Worm (Caenorhabditis elegans): ENCODE results near the gene tps-1.

tps-1 gene

DNA sequence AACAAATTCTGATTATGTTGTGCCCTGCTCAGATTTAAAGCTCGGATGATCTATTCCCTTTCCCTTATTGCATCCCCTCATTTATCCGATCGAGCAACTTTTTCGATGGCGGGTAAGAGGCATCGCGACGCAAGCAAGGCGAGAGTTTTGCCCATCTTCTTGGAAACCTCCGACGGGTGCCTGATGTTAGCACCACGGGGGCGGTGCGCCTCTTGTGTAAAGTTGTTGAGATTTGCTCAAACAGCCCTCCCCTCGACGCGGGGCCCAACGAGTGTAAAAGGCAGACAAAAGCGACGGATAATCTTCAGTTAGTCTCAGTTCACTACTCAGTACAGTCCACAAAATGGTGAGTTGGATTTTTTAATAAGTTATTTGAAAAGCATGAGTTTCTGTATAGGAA lies 15.4 kb downstream of the tps-1 start, which contains the start of gene mlc-1:
Gene mlc-1 (plus strand): TSS at position 324 of the 400 bp plus-strand sequence.
- no peak for TF ChIP-seq pqm-1 (tag; optimal IDR thresholded peaks at IDR 0.05)
- no peak for TF ChIP-seq aha-1 (tag; optimal IDR thresholded peaks at IDR 0.05)
- TF ChIP-seq tbx-2 (tag; optimal IDR thresholded peaks at IDR 0.05): peak; percentile 19
- peak; percentile 60 for TF ChIP-seq lin-14 (GFP tag; optimal IDR thresholded peaks at IDR 0.05)
- TF ChIP-seq xbp-1 (tag; optimal IDR thresholded peaks at IDR 0.05): no peak
- no peak for TF ChIP-seq elt-2 (tag; optimal IDR thresholded peaks at IDR 0.05)
- no peak for TF ChIP-seq mdl-1 (tag; optimal IDR thresholded peaks at IDR 0.05)
- TF ChIP-seq unc-130 (tag; optimal IDR thresholded peaks at IDR 0.05): no peak
- TF ChIP-seq nhr-47 (tag; optimal IDR thresholded peaks at IDR 0.05): peak; percentile 39
- peak; percentile 48 for TF ChIP-seq nhr-19 (GFP tag; conservative IDR thresholded peaks at IDR 0.05)
- TF ChIP-seq hpl-2 (GFP tag; optimal IDR thresholded peaks at IDR 0.05): no peak
- no peak for TF ChIP-seq isw-1 (GFP tag; IDR thresholded peaks at IDR 0.05)
- TF ChIP-seq nhr-77 (tag; optimal IDR thresholded peaks at IDR 0.05): peak; percentile 35
- no peak for TF ChIP-seq nhr-84 (tag; optimal IDR thresholded peaks at IDR 0.05)
- TF ChIP-seq dpl-1 (GFP tag; optimal IDR thresholded peaks at IDR 0.05): no peak
- TF ChIP-seq vab-15 (tag; optimal IDR thresholded peaks at IDR 0.05): no peak
- peak in 1 of 2 experiments; percentile 5 for TF ChIP-seq lsy-2 (tag; optimal IDR thresholded peaks at IDR 0.05)
- no peak for TF ChIP-seq unc-98 (GFP tag; IDR thresholded peaks at IDR 0.05)
- no peak for TF ChIP-seq zag-1 (tag; optimal IDR thresholded peaks at IDR 0.05)
- no peak for TF ChIP-seq mep-1 (tag; optimal IDR thresholded peaks at IDR 0.05)
- peak; percentile 65 for TF ChIP-seq dsc-1 (tag; optimal IDR thresholded peaks at IDR 0.05)
- peak; percentile 47 for TF ChIP-seq nhr-20 (tag; optimal IDR thresholded peaks at IDR 0.05)
- peak; percentile 24 for TF ChIP-seq swsn-7 (tag; optimal IDR thresholded peaks at IDR 0.05)
- TF ChIP-seq snu-23 (GFP tag; optimal IDR thresholded peaks at IDR 0.05): peak; percentile 9
- TF ChIP-seq nhr-71 (tag; optimal IDR thresholded peaks at IDR 0.05): peak; percentile 73
- TF ChIP-seq ces-1 (GFP tag; optimal IDR thresholded peaks at IDR 0.05): no peak
- TF ChIP-seq fos-1 (tag; optimal IDR thresholded peaks at IDR 0.05): no peak
- no peak for TF ChIP-seq unc-62 (GFP tag; optimal IDR thresholded peaks at IDR 0.05)
- peak; percentile 55 for TF ChIP-seq rnt-1 (tag; optimal IDR thresholded peaks at IDR 0.05)
- TF ChIP-seq Y116A8C.19 (tag; optimal IDR thresholded peaks at IDR 0.05; ENCODE audit: borderline replicate concordance): no peak
- TF ChIP-seq elt-3 (tag; optimal IDR thresholded peaks at IDR 0.05): no peak
- peak; percentile 39 for TF ChIP-seq sup-37 (GFP tag; optimal IDR thresholded peaks at IDR 0.05)

- TF ChIP-seq xbp-1 (tag; optimal IDR thresholded peaks at IDR 0.05) (peak; percentile 9), unc-62 (GFP tag; optimal IDR thresholded peaks at IDR 0.05) (no peak), nhr-47 (tag; optimal IDR thresholded peaks at IDR 0.05) (peak; percentile 20), snu-23 (GFP tag; optimal IDR thresholded peaks at IDR 0.05) (peak; percentile 55), lir-3 (tag; optimal IDR thresholded peaks at IDR 0.05; ENCODE audit: poor library complexity) (no peak), ztf-11 (tag; optimal IDR thresholded peaks at IDR 0.05) (no peak), nhr-77 (tag; optimal IDR thresholded peaks at IDR 0.05) (peak; percentile 35), aly-2 (tag; optimal IDR thresholded peaks at IDR 0.05) (no peak), unc-30 (tag; optimal IDR thresholded peaks at IDR 0.05) (no peak), mep-1 (tag; optimal IDR thresholded peaks at IDR 0.05) (no peak), ceh-82 (tag; optimal IDR thresholded peaks at IDR 0.05) (no peak), rnt-1 (tag; optimal IDR thresholded peaks at IDR 0.05) (peak; percentile 71), tbx-2 (tag; optimal IDR thresholded peaks at IDR 0.05) (peak; percentile 52), tlp-1 (tag; optimal IDR thresholded peaks at IDR 0.05) (no peak), dpl-1 (GFP tag; optimal IDR thresholded peaks at IDR 0.05) (no peak), nhr-20 (tag; optimal IDR thresholded peaks at IDR 0.05) (peak; percentile 57), lin-14 (GFP tag; optimal IDR thresholded peaks at IDR 0.05) (peak; percentile 79), swsn-7 (tag; optimal IDR thresholded peaks at IDR 0.05) (peak; percentile 28), sptf-1 (tag; optimal IDR thresholded peaks at IDR 0.05) (no peak), unc-130 (tag; optimal IDR thresholded peaks at IDR 0.05) (peak; percentile 3), ets-5 (GFP tag; IDR thresholded peaks at IDR 0.05) (no peak), jun-1 (tag; optimal IDR thresholded peaks at IDR 0.05) (no peak), blmp-1 (tag; optimal IDR thresholded peaks at IDR 0.05) (no peak), ceh-8 (GFP tag; optimal IDR thresholded peaks at IDR 0.05) (no peak), nhr-71 (tag; optimal IDR thresholded peaks at IDR 0.05) (peak; percentile 82), nhr-19 (GFP tag; conservative IDR thresholded peaks at IDR 0.05) (peak; percentile 65), lsy-2 (tag; optimal IDR thresholded peaks at IDR 0.05) (peak in 1 of 2 experiments; percentile 41), pag-3 (tag; optimal IDR thresholded peaks at IDR 0.05; ENCODE audit: borderline replicate concordance, insufficient read depth) (peak; percentile 96), hpl-2 (GFP tag; optimal IDR thresholded peaks at IDR 0.05) (no peak), dsc-1 (tag; optimal IDR thresholded peaks at IDR 0.05) (peak; percentile 67)
Measured at ce11 chrX:17456536-17457165, 17.7 kb downstream of the tps-1 start, which contains the start of gene mlc-2. Gene mlc-2, minus strand, starts transcription at chrX:17456586.

All from whole organism, L1 larva.